Fruit fly (Drosophila melanogaster) whole organism, wandering third instar larva: ENCODE results near the gene CG12766.

Source experiments
- Abd-B ChIP-seq: fragments of >200 bp; optimal IDR thresholded peaks from 2 replicates; lab custom pipeline; 2017; ENCODE audit warnings: missing biosample characterization, missing genetic modification characterization
- CG32264 ChIP-seq: fragments of 200-800 bp; sonication (Bioruptor generic); optimal IDR thresholded peaks from 2 replicates; lab custom pipeline; 2016; ENCODE audit warnings: missing biosample characterization, missing genetic modification characterization
- CG9705 ChIP-seq: fragments of 200-800 bp; sonication (Bioruptor generic); optimal IDR thresholded peaks from 2 replicates; lab custom pipeline; 2018; ENCODE audit warnings: missing biosample characterization, mild to moderate bottlenecking, missing genetic modification characterization
- CrebA ChIP-seq: fragments of 200-800 bp; sonication (Bioruptor generic); optimal IDR thresholded peaks from 2 replicates; lab custom pipeline; 2016; ENCODE audit warnings: missing biosample characterization, mild to moderate bottlenecking, missing genetic modification characterization, borderline replicate concordance
- Dif ChIP-seq: fragments of 200-275, 200-300 bp; sonication (Bioruptor generic); optimal IDR thresholded peaks from 2 replicates; lab custom pipeline; 2018; ENCODE audit warnings: missing biosample characterization, missing genetic modification characterization; ENCODE audit not compliant: partially characterized antibody
- GATAd ChIP-seq: sonication (Bioruptor generic); optimal IDR thresholded peaks from 2 replicates; lab custom pipeline; 2016; ENCODE audit warnings: missing biosample characterization, missing genetic modification characterization
- Hnf4 ChIP-seq: fragments of 200-800 bp; sonication (Bioruptor generic); optimal IDR thresholded peaks from 2 replicates; lab custom pipeline; 2016; ENCODE audit warnings: missing biosample characterization, mild to moderate bottlenecking, missing genetic modification characterization
- Hr78 ChIP-seq: fragments of >200 bp; optimal IDR thresholded peaks from 2 replicates; lab custom pipeline; 2017; ENCODE audit warnings: missing biosample characterization, missing genetic modification characterization
- Hr83 ChIP-seq: fragments of 200-300 bp; sonication (Bioruptor generic); optimal IDR thresholded peaks from 2 replicates; lab custom pipeline; 2016; ENCODE audit warnings: missing biosample characterization, mild to moderate bottlenecking, missing genetic modification characterization, moderate library complexity; ENCODE audit not compliant: poor library complexity, severe bottlenecking
- Jra ChIP-seq: sonication (Bioruptor generic); optimal IDR thresholded peaks from 2 replicates; lab custom pipeline; 2016; ENCODE audit warnings: missing biosample characterization, missing genetic modification characterization
- Mio ChIP-seq: sonication (Bioruptor generic); optimal IDR thresholded peaks from 2 replicates; lab custom pipeline; 2016; ENCODE audit warnings: missing biosample characterization, missing genetic modification characterization
- Myc ChIP-seq: fragments of >200 bp; optimal IDR thresholded peaks from 2 replicates; lab custom pipeline; 2017
- N ChIP-seq: fragments of >200 bp; optimal IDR thresholded peaks from 2 replicates; lab custom pipeline; 2018; ENCODE audit warnings: missing biosample characterization, missing external identifiers, missing genetic modification characterization
- OdsH ChIP-seq: fragments of 200-800 bp; sonication (Bioruptor generic); optimal IDR thresholded peaks from 2 replicates; lab custom pipeline; 2016; ENCODE audit warnings: missing biosample characterization, mild to moderate bottlenecking, missing genetic modification characterization
- Rel ChIP-seq, 2 experiments: fragments of 200-800 bp; sonication (Bioruptor generic) in 1 of 2; optimal IDR thresholded peaks; 2 replicates in 1 of 2; 3 replicates in 1 of 2; lab custom pipeline; 2016 to 2019; ENCODE audit warnings: mild to moderate bottlenecking in 2 of 2, missing biosample characterization in 2 of 2, missing genetic modification characterization in 2 of 2, moderate library complexity in 1 of 2
- Sp1 ChIP-seq: fragments of 200-800 bp; sonication (Bioruptor generic); optimal IDR thresholded peaks from 3 replicates; lab custom pipeline; 2019; ENCODE audit warnings: missing biosample characterization, mild to moderate bottlenecking, missing genetic modification characterization, moderate library complexity
- Vsx2 ChIP-seq: fragments of 200-300, 225-300 bp; sonication (Bioruptor generic); optimal IDR thresholded peaks from 2 replicates; lab custom pipeline; 2018; ENCODE audit warnings: missing biosample characterization, missing genetic modification characterization; ENCODE audit not compliant: partially characterized antibody
- brk ChIP-seq: fragments of 200-800 bp; sonication (Bioruptor generic); optimal IDR thresholded peaks from 2 replicates; lab custom pipeline; 2016; ENCODE audit warnings: missing biosample characterization, mild to moderate bottlenecking, missing genetic modification characterization
- dl ChIP-seq, 2 experiments: fragments of 175-275, 200-275 bp in 1 of 2; fragments of 200-275 bp in 1 of 2; sonication (Bioruptor generic); optimal IDR thresholded peaks; lab custom pipeline; 2018; ENCODE audit warnings: mild to moderate bottlenecking in 2 of 2, missing biosample characterization in 2 of 2, missing genetic modification characterization in 2 of 2, moderate library complexity in 2 of 2; ENCODE audit not compliant: partially characterized antibody in 2 of 2, insufficient read depth in 1 of 2
- dmrt93B ChIP-seq: fragments of 200-800 bp; sonication (Bioruptor generic); optimal IDR thresholded peaks from 2 replicates; lab custom pipeline; 2018; ENCODE audit warnings: missing biosample characterization, mild to moderate bottlenecking, missing genetic modification characterization
- dsf ChIP-seq: sonication (Bioruptor generic); optimal IDR thresholded peaks from 2 replicates; lab custom pipeline; 2016; ENCODE audit warnings: missing biosample characterization, missing genetic modification characterization, borderline replicate concordance
- ey ChIP-seq: fragments of 200-800 bp; sonication (Bioruptor generic); optimal IDR thresholded peaks from 2 replicates; lab custom pipeline; 2016; ENCODE audit warnings: missing biosample characterization, missing genetic modification characterization
- foxo ChIP-seq, 2 experiments: fragments of 200-800 bp; sonication (Bioruptor generic); optimal IDR thresholded peaks; 2 replicates in 1 of 2; 3 replicates in 1 of 2; lab custom pipeline; 2016 to 2017; ENCODE audit warnings: missing biosample characterization in 2 of 2, missing genetic modification characterization in 2 of 2
- fru ChIP-seq: fragments of 200-800 bp; sonication (Bioruptor generic); optimal IDR thresholded peaks from 3 replicates; lab custom pipeline; 2016; ENCODE audit warnings: missing biosample characterization, mild to moderate bottlenecking, missing genetic modification characterization
- h ChIP-seq: fragments of 200-800 bp; sonication (Bioruptor generic); optimal IDR thresholded peaks from 3 replicates; lab custom pipeline; 2016; ENCODE audit warnings: missing biosample characterization, mild to moderate bottlenecking, missing genetic modification characterization
- jim ChIP-seq: fragments of 175-275, 200-325 bp; sonication (Bioruptor generic); optimal IDR thresholded peaks from 2 replicates; lab custom pipeline; 2016; ENCODE audit warnings: missing biosample characterization, mild to moderate bottlenecking, missing genetic modification characterization
- lola ChIP-seq: fragments of >200 bp; optimal IDR thresholded peaks from 2 replicates; lab custom pipeline; 2017; ENCODE audit warnings: missing biosample characterization, missing genetic modification characterization
- pan ChIP-seq: fragments of >200 bp; optimal IDR thresholded peaks from 2 replicates; lab custom pipeline; 2017
- psq ChIP-seq: fragments of 200-800 bp; sonication (Bioruptor generic); optimal IDR thresholded peaks from 3 replicates; lab custom pipeline; 2017; ENCODE audit warnings: missing biosample characterization, mild to moderate bottlenecking, missing genetic modification characterization, moderate library complexity
- rgr ChIP-seq: fragments of 200-800 bp; sonication (Bioruptor generic); optimal IDR thresholded peaks from 3 replicates; lab custom pipeline; 2016; ENCODE audit warnings: missing biosample characterization, mild to moderate bottlenecking, missing genetic modification characterization
- sage ChIP-seq: fragments of 200-800 bp; sonication (Bioruptor generic); optimal IDR thresholded peaks from 2 replicates; lab custom pipeline; 2016; ENCODE audit warnings: missing biosample characterization, mild to moderate bottlenecking, missing genetic modification characterization
- usp ChIP-seq: fragments of >200 bp; optimal IDR thresholded peaks from 2 replicates; lab custom pipeline; 2017; ENCODE audit warnings: missing biosample characterization, missing genetic modification characterization
- woc ChIP-seq: sonication (Bioruptor generic); optimal IDR thresholded peaks from 2 replicates; lab custom pipeline; 2016; ENCODE audit warnings: missing biosample characterization, mild to moderate bottlenecking, missing genetic modification characterization

The CG12766 gene

dm6 chr3L:3909831-3910230, 30.1 kb downstream of the CG12766 start, which contains the start of gene mge:
Gene mge, minus strand, starts transcription at chr3L:3909931.
- no peak for TF ChIP-seq dsf (GFP tag; lab: Kevin White, UChicago)
- no peak for TF ChIP-seq psq (GFP tag; lab: Kevin White, UChicago)
- no peak for TF ChIP-seq dmrt93B (GFP tag; lab: Kevin White, UChicago)
- no peak for TF ChIP-seq pan
- TF ChIP-seq Myc (lab: Kevin White, UChicago): no peak
- TF ChIP-seq Jra (GFP tag; lab: Kevin White, UChicago): no peak
- TF ChIP-seq CrebA (GFP tag; lab: Kevin White, UChicago): no peak
- no peak for TF ChIP-seq OdsH
- no peak for TF ChIP-seq usp (GFP tag; lab: Kevin White, UChicago)
- no peak for TF ChIP-seq jim (GFP tag; lab: Kevin White, UChicago)
- no peak for TF ChIP-seq Vsx2 (GFP tag; lab: Kevin White, UChicago)
- no peak for TF ChIP-seq sage (GFP tag; lab: Kevin White, UChicago)
- no peak for TF ChIP-seq Abd-B (GFP tag; lab: Kevin White, UChicago)

- TF ChIP-seq brk (no peak), sage (GFP tag; lab: Kevin White, UChicago) (peak; percentile 73), Myc (lab: Kevin White, UChicago) (no peak), lola (no peak), OdsH (no peak), fru (no peak), Hr83 (GFP tag; lab: Kevin White, UChicago) (peak; percentile 7), GATAd (no peak)
These were observed 30.8 kb downstream of the CG12766 start for dm6 chr3L:3908838-3909810.

dm6 chr3L:3905111-3905510, 34.8 kb downstream of the CG12766 start, which contains the start of gene ida:
Gene ida, plus strand, starts transcription at chr3L:3905344.
- TF ChIP-seq Jra (GFP tag; lab: Kevin White, UChicago) (no peak), CrebA (GFP tag; lab: Kevin White, UChicago) (no peak), Rel (GFP tag; optimal IDR thresholded peaks at IDR 0.05; lab: Kevin White, UChicago) (no peak), Rel (tag; optimal IDR thresholded peaks at IDR 0.05; lab: Kevin White, UChicago) (peak; percentile 40), foxo (GFP tag; optimal IDR thresholded peaks at IDR 0.05; lab: Kevin White, UChicago) (no peak), Hr78 (GFP tag; lab: Kevin White, UChicago) (no peak), Hr83 (GFP tag; lab: Kevin White, UChicago) (no peak), Hnf4 (GFP tag; lab: Kevin White, UChicago) (peak; percentile 76), dl (GFP tag; optimal IDR thresholded peaks at IDR 0.05; lab: Kevin White, UChicago; ENCODE audit: insufficient read depth in 1 of 2, partially characterized antibody in 2 of 2) (no peak)

- TF ChIP-seq ey (no peak), sage (GFP tag; lab: Kevin White, UChicago) (no peak), Dif (GFP tag; lab: Kevin White, UChicago) (peak; percentile 73), N (no peak), GATAd (no peak), Mio (no peak), h (no peak), dmrt93B (GFP tag; lab: Kevin White, UChicago) (no peak), Hr78 (GFP tag; lab: Kevin White, UChicago) (no peak), fru (no peak), CG32264 (GFP tag; lab: Kevin White, UChicago) (no peak), rgr (GFP tag; lab: Kevin White, UChicago) (peak; percentile 70), psq (GFP tag; lab: Kevin White, UChicago) (no peak), OdsH (no peak), dl (GFP tag; optimal IDR thresholded peaks at IDR 0.05; lab: Kevin White, UChicago; ENCODE audit: insufficient read depth in 1 of 2, partially characterized antibody in 2 of 2) (peak in 1 of 2 experiments; percentile 19), Myc (lab: Kevin White, UChicago) (no peak), woc (no peak), Hr83 (GFP tag; lab: Kevin White, UChicago) (peak; percentile 59), Abd-B (GFP tag; lab: Kevin White, UChicago) (no peak), Hnf4 (GFP tag; lab: Kevin White, UChicago) (peak; percentile 28), foxo (GFP tag; optimal IDR thresholded peaks at IDR 0.05; lab: Kevin White, UChicago) (no peak), Rel (GFP tag; optimal IDR thresholded peaks at IDR 0.05; lab: Kevin White, UChicago) (no peak), Rel (tag; optimal IDR thresholded peaks at IDR 0.05; lab: Kevin White, UChicago) (peak; percentile 96), pan (no peak), dsf (GFP tag; lab: Kevin White, UChicago) (no peak), Sp1 (GFP tag; lab: Kevin White, UChicago) (no peak), CrebA (GFP tag; lab: Kevin White, UChicago) (no peak), jim (GFP tag; lab: Kevin White, UChicago) (no peak), CG9705 (GFP tag; lab: Kevin White, UChicago) (no peak)
- TF ChIP-seq, all 38 proteins: peak for 6
These were observed 36.6 kb downstream of the CG12766 start, which contains the start of gene Sc2 for dm6 chr3L:3903301-3903700. Gene Sc2, plus strand, starts transcription at chr3L:3903492.
